Fruit fly (Drosophila melanogaster): ENCODE results near the gene nbs.

The nbs gene

DNA sequence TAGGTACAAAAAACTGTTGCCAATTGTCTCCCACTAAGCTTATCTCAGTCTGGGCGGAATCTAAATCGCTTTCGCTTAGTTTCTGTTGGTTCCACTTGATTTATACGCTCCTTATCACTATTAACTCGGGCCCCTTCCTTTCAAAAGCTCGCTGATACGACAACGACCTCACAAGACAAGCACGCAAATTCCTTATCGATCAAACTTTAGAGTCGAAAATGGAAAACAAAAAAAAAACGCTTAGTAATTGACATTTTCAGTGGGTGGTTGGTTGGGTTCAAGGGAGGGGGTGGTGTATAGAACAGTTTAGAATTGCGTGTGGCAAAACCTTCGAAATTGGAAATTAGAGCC is 31.5 kb downstream of the nbs start:
- TF ChIP-seq CG33017 (tag; optimal IDR thresholded peaks at IDR 0.05): no peak
- no peak for TF ChIP-seq CG7045 (GFP tag; optimal IDR thresholded peaks at IDR 0.05)
- no peak for TF ChIP-seq kay (GFP tag; ENCODE audit: borderline replicate concordance)
- TF ChIP-seq toe (GFP tag; optimal IDR thresholded peaks at IDR 0.05): no peak
- peak; percentile 8 for TF ChIP-seq Mnt (GFP tag; optimal IDR thresholded peaks at IDR 0.05)
- TF ChIP-seq CG7101 (tag; optimal IDR thresholded peaks at IDR 0.05): no peak
- no peak for TF ChIP-seq ovo (GFP tag; optimal IDR thresholded peaks at IDR 0.05)
- no peak for TF ChIP-seq CG1620 (GFP tag; optimal IDR thresholded peaks at IDR 0.05)
- peak; percentile 57 for TF ChIP-seq CG12768 (GFP tag; optimal IDR thresholded peaks at IDR 0.05)
- TF ChIP-seq cic (GFP tag; optimal IDR thresholded peaks at IDR 0.05): peak; percentile 73
- peak; percentile 8 for TF ChIP-seq Hr96 (GFP tag; optimal IDR thresholded peaks at IDR 0.05)
- no peak for TF ChIP-seq pad (GFP tag; optimal IDR thresholded peaks at IDR 0.05)
- TF ChIP-seq bab1 (GFP tag; optimal IDR thresholded peaks at IDR 0.05): no peak

DNA sequence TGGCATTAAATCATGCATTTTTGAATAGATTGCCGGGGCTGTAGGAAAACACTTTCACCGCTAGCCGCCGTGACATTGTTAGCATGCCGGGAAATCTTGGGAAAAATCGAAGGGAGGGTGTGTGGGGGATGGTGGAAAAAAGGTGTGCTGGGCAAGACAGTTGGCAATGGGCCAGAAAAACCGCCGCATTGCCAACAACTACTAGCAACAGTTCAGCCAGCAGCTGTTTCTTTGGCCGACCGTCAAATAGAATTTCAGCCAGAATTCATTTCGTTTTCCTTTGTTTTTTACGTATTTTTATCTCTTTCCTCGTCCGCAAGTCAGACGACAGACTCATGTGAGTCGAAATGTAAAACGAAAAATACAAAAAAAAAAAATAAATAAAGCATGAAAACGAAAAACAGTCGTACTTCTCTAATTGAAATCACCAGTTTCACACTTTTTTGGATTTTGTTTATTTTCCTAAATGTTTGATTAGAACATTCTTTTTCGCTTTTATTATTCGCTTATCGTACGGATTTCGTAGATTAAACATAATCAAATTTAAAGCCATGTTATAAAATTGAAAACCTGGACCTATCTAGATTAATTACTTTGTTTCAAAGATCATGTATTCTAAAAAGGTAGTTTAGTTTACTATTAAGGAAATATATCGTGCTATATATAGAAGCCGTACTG is 32.1 kb downstream of the nbs start:
- TF ChIP-seq bab1 (GFP tag; optimal IDR thresholded peaks at IDR 0.05): peak; percentile 48
- no peak for TF ChIP-seq cic (GFP tag; optimal IDR thresholded peaks at IDR 0.05)
- TF ChIP-seq CG7045 (GFP tag; optimal IDR thresholded peaks at IDR 0.05): no peak
- TF ChIP-seq Mnt (GFP tag; optimal IDR thresholded peaks at IDR 0.05): peak; percentile 37
- TF ChIP-seq Hr96 (GFP tag; optimal IDR thresholded peaks at IDR 0.05): peak; percentile 53
- TF ChIP-seq CG33017 (tag; optimal IDR thresholded peaks at IDR 0.05): peak; percentile 77
- peak; percentile 6 for TF ChIP-seq pad (GFP tag; optimal IDR thresholded peaks at IDR 0.05)
- peak; percentile 57 for TF ChIP-seq CG11617 (GFP tag; optimal IDR thresholded peaks at IDR 0.05)
- TF ChIP-seq toe (GFP tag; optimal IDR thresholded peaks at IDR 0.05): peak; percentile 17
- no peak for TF ChIP-seq Crg-1 (GFP tag; optimal IDR thresholded peaks at IDR 0.05)
- no peak for TF ChIP-seq tj (GFP tag; optimal IDR thresholded peaks at IDR 0.05)
- no peak for TF ChIP-seq CG12768 (GFP tag; optimal IDR thresholded peaks at IDR 0.05)
- peak; percentile 83 for TF ChIP-seq kay (GFP tag; ENCODE audit: borderline replicate concordance)
- TF ChIP-seq CG5204 (GFP tag; optimal IDR thresholded peaks at IDR 0.05): peak; percentile 56
- TF ChIP-seq cnc (optimal IDR thresholded peaks at IDR 0.05): no peak
- TF ChIP-seq CG7101 (tag; optimal IDR thresholded peaks at IDR 0.05): peak; percentile 68
- TF ChIP-seq CG1620 (GFP tag; optimal IDR thresholded peaks at IDR 0.05): no peak
- TF ChIP-seq CG14711 (tag; optimal IDR thresholded peaks at IDR 0.05): peak; percentile 65
- no peak for TF ChIP-seq Clk (GFP tag; optimal IDR thresholded peaks at IDR 0.05)
- no peak for TF ChIP-seq ovo (GFP tag; optimal IDR thresholded peaks at IDR 0.05)

DNA sequence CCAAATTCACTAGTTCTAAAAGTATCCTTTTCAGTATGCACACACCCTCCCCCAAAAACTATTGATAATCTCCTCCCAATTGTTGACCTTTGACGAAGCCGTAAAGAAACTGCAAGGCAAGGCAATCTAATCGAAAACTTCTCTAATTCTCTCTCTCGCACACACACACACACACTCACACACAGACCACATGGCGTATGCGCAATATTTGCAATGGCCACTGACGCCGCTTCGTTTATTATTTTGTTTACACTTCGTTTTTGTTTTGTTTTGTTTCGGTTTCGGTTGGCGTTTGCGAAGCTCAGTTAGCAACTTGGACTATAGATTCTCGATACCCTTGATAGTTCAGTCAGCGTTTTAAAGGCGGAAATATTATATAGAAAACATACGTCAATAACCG is 33.2 kb downstream of the nbs start:
- TF ChIP-seq cnc (optimal IDR thresholded peaks at IDR 0.05) (no peak), CG1620 (GFP tag; optimal IDR thresholded peaks at IDR 0.05) (no peak), Mnt (GFP tag; optimal IDR thresholded peaks at IDR 0.05) (peak; percentile 67), CG5204 (GFP tag; optimal IDR thresholded peaks at IDR 0.05) (no peak), tj (GFP tag; optimal IDR thresholded peaks at IDR 0.05) (peak; percentile 52), CG7101 (tag; optimal IDR thresholded peaks at IDR 0.05) (no peak), cic (GFP tag; optimal IDR thresholded peaks at IDR 0.05) (peak; percentile 70), CG14711 (tag; optimal IDR thresholded peaks at IDR 0.05) (peak; percentile 2), ovo (GFP tag; optimal IDR thresholded peaks at IDR 0.05) (no peak), CG12768 (GFP tag; optimal IDR thresholded peaks at IDR 0.05) (peak; percentile 49)

DNA sequence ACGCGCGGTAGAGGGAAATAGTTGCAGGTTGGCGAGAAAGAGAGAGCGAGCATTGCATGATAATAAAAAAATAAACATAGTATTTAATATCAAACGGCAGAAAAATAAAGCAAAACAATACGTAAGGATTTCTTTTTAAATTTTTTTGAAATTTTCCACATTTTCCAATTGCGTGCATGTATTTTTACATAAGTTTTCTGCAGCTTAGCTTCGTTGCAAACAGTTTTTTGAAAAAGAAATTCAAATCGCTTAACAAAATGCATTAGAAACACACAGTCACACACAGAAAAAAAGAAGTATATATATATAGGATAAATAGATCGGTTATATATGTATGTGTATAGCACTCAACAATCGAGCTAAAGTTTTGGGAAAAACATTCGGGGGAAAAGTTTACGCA is 34.3 kb downstream of the nbs start:
- no peak for TF ChIP-seq CG7101 (tag; optimal IDR thresholded peaks at IDR 0.05)
- TF ChIP-seq kay (GFP tag; ENCODE audit: borderline replicate concordance): peak; percentile 97

DNA sequence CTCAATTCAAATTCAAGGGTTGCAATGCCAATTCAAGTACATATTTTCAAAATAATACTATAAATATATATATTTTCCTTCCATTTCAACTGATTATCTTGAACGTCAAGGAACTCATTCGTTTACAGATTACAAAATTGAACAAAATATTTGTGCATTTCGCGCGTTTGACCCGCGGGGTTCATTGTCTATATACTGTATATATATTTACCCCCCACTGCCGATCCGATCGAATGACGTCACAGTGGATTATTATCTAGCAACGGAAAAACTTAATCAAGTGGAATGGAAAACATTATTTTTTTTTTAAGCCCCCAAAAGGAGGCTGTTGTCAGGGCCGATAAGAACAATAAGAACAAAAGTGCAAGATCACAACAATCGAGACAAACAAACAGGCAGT is 35.5 kb downstream of the nbs start:
- TF ChIP-seq kay (GFP tag; ENCODE audit: borderline replicate concordance) (peak; percentile 86), cnc (optimal IDR thresholded peaks at IDR 0.05) (no peak), cic (GFP tag; optimal IDR thresholded peaks at IDR 0.05) (peak; percentile 24), CG5204 (GFP tag; optimal IDR thresholded peaks at IDR 0.05) (no peak)

DNA sequence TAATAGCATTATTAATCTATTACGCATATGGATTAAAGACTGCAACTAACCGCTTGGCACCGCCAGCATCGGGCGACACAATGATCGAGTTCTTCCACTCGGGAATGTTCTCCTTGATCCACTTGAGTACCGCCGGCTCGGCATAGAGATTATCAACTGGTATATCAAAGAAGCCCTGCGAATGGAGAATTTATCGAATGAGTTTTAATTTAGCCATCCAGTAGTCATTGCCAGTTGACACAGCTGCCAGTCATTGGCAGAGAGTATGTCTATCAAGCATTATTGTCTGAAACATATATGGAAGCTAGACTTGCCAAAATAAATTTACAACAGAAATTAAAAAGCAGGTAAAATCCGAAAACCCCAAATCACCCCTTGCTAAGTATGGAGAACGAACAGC is 38.1 kb downstream of the nbs start, which contains the start of gene CG16719:
CG16719 (plus strand) TSS at position 301 of the 400 bp plus-strand sequence.
- TF ChIP-seq CG5204 (GFP tag; optimal IDR thresholded peaks at IDR 0.05): no peak

DNA sequence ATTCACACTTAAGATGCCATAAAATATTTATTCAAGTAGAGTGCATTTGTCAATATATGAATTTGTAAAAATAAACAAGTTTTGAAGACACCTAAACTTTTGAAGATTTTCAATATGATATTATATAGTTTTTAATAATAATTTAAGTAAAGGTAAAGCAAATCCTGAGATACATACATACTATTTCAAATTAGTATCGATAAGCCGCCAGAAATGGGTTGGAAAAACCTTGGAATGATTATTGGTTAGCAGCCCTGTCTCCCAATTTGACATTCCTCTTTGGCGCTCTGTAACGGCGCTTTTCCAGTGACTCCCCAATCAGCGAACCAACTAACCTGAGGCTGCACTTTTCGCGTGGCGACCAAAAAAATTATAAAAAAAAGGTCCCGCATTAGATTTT is 42.0 kb downstream of the nbs start, which contains the start of gene alphaTub67C:
alphaTub67C (plus strand) TSS at position 301 of the 400 bp plus-strand sequence.
- TF ChIP-seq ovo (GFP tag; optimal IDR thresholded peaks at IDR 0.05): peak; percentile 37
- peak; percentile 88 for TF ChIP-seq pad (GFP tag; optimal IDR thresholded peaks at IDR 0.05)
- no peak for TF ChIP-seq bab1 (GFP tag; optimal IDR thresholded peaks at IDR 0.05)
- no peak for TF ChIP-seq CG7045 (GFP tag; optimal IDR thresholded peaks at IDR 0.05)

DNA sequence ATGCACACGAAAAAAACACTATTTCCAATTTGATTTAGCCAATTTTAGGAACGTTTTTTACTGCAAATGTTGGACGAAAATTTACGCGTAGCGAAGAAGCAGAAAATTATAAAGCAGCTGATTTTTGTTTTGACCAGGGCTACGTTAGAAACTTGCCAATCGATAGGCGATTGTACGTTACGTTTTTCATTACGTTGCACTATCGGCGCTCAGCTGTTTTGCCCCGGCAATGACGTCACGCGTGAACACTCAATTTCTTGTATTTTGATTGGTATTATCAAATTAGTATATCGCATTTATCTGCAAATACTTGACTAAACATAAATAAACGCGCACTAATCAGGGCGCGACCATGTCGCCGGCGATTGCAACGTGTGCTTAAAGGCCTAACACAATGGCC is 44.0 kb downstream of the nbs start, which contains the start of the genes fry and CG16717:
fry (minus strand) TSS at position 110 of the 400 bp plus-strand sequence.
CG16717 (plus strand) TSS at position 208 of the 400 bp plus-strand sequence.
- TF ChIP-seq cic (GFP tag; optimal IDR thresholded peaks at IDR 0.05): peak; percentile 32
- no peak for TF ChIP-seq CG14711 (tag; optimal IDR thresholded peaks at IDR 0.05)
- TF ChIP-seq kay (GFP tag; ENCODE audit: borderline replicate concordance): no peak
- TF ChIP-seq tj (GFP tag; optimal IDR thresholded peaks at IDR 0.05): peak; percentile 60
- peak; percentile 27 for TF ChIP-seq bab1 (GFP tag; optimal IDR thresholded peaks at IDR 0.05)

Data from whole organism, adult.